Fruit fly (Drosophila melanogaster) whole organism, adult: ENCODE results near the gene Zip71B.

Experiments used
- CG11617 ChIP-seq: fragments of 200-800 bp; sonication (Bioruptor generic); optimal IDR thresholded peaks from 2 replicates; lab custom pipeline; 2017; ENCODE audit warnings: mild to moderate bottlenecking, missing biosample characterization, missing genetic modification reagents, missing genetic modification characterization
- CG12768 ChIP-seq: fragments of 200-800 bp; sonication (Bioruptor generic); optimal IDR thresholded peaks from 2 replicates; lab custom pipeline; 2017; ENCODE audit warnings: missing biosample characterization, missing genetic modification characterization, mild to moderate bottlenecking, moderate library complexity, missing genetic modification reagents
- CG14711 ChIP-seq: fragments of 200-800 bp; sonication (Bioruptor generic); optimal IDR thresholded peaks from 2 replicates; lab custom pipeline; 2018; ENCODE audit warnings: missing biosample characterization, mild to moderate bottlenecking, missing genetic modification characterization, moderate library complexity
- CG1620 ChIP-seq: fragments of 200-800 bp; sonication (Bioruptor generic); optimal IDR thresholded peaks from 2 replicates; lab custom pipeline; 2016; ENCODE audit warnings: missing biosample characterization, missing genetic modification characterization
- CG33017 ChIP-seq: fragments of 200-800 bp; sonication (Bioruptor generic); optimal IDR thresholded peaks from 2 replicates; lab custom pipeline; 2018; ENCODE audit warnings: missing biosample characterization, mild to moderate bottlenecking, missing genetic modification characterization, moderate library complexity
- CG5204 ChIP-seq: fragments of 200-800 bp; sonication (Bioruptor generic); optimal IDR thresholded peaks from 2 replicates; lab custom pipeline; 2016; ENCODE audit warnings: missing biosample characterization, missing genetic modification characterization
- CG7045 ChIP-seq: fragments of 200-800 bp; sonication (Bioruptor generic); optimal IDR thresholded peaks from 2 replicates; lab custom pipeline; 2017; ENCODE audit warnings: missing biosample characterization, mild to moderate bottlenecking, missing genetic modification characterization
- CG7101 ChIP-seq: fragments of 200-800 bp; sonication (Bioruptor generic); optimal IDR thresholded peaks from 2 replicates; lab custom pipeline; 2018; ENCODE audit warnings: missing biosample characterization, mild to moderate bottlenecking, missing genetic modification characterization, moderate library complexity
- Clk ChIP-seq: fragments of 200-800 bp; sonication (Bioruptor generic); optimal IDR thresholded peaks from 2 replicates; lab custom pipeline; 2017; ENCODE audit warnings: missing biosample characterization, missing genetic modification characterization
- Crg-1 ChIP-seq: fragments of 200-800 bp; sonication (Bioruptor generic); optimal IDR thresholded peaks from 2 replicates; lab custom pipeline; 2016; ENCODE audit warnings: missing biosample characterization, missing genetic modification characterization
- Hr96 ChIP-seq: fragments of 200-800 bp; sonication (Bioruptor generic); optimal IDR thresholded peaks from 2 replicates; lab custom pipeline; 2016; ENCODE audit warnings: missing biosample characterization, missing genetic modification characterization
- Mnt ChIP-seq: fragments of 200-800 bp; sonication (Bioruptor generic); optimal IDR thresholded peaks from 2 replicates; lab custom pipeline; 2016; ENCODE audit warnings: missing biosample characterization, mild to moderate bottlenecking, missing genetic modification characterization
- bab1 ChIP-seq: fragments of 200-800 bp; sonication (Bioruptor generic); optimal IDR thresholded peaks from 3 replicates; lab custom pipeline; 2019; ENCODE audit warnings: missing biosample characterization, mild to moderate bottlenecking, missing genetic modification characterization, moderate library complexity
- cic ChIP-seq: fragments of 200-800 bp; sonication (Bioruptor generic); optimal IDR thresholded peaks from 2 replicates; lab custom pipeline; 2017; ENCODE audit warnings: missing biosample characterization, mild to moderate bottlenecking, missing genetic modification characterization, moderate library complexity
- cnc ChIP-seq, 2 experiments: fragments of >200 bp; optimal IDR thresholded peaks; 2 replicates each; lab custom pipeline; 2017
- kay ChIP-seq: fragments of 200-800 bp; sonication (Bioruptor generic); peaks from one replicate; lab custom pipeline; 2016; ENCODE audit warnings: missing biosample characterization, missing genetic modification characterization, borderline replicate concordance
- ovo ChIP-seq: fragments of 200-800 bp; sonication (Bioruptor generic); optimal IDR thresholded peaks from 2 replicates; lab custom pipeline; 2016; ENCODE audit warnings: missing biosample characterization, missing genetic modification characterization
- pad ChIP-seq: fragments of 200-800 bp; sonication (Bioruptor generic); optimal IDR thresholded peaks from 3 replicates; lab custom pipeline; 2017; ENCODE audit warnings: missing biosample characterization, missing genetic modification characterization, mild to moderate bottlenecking, moderate library complexity, missing genetic modification reagents
- tj ChIP-seq: fragments of 200-800 bp; sonication (Bioruptor generic); optimal IDR thresholded peaks from 3 replicates; lab custom pipeline; 2017; ENCODE audit warnings: missing biosample characterization, mild to moderate bottlenecking, missing genetic modification characterization, moderate library complexity
- toe ChIP-seq: fragments of 200-800 bp; sonication (Bioruptor generic); optimal IDR thresholded peaks from 2 replicates; lab custom pipeline; 2016; ENCODE audit warnings: missing biosample characterization, missing genetic modification characterization

The Zip71B gene

DNA sequence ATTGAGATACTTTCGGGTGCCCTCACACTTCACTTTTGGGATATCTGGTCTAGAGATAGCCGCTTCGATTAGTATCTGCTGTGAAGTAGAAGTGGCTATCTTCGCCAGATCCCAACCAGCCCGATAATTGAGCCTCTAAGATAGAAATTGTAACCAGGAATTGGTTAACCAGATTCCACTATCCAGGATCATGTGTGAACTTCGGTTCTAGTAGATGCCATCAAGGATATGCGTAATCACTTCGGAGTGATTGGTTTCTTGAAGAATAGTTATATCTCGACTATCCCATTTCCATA is 35.1 kb upstream of the Zip71B start:
- TF ChIP-seq toe (no peak), CG5204 (GFP tag; lab: Kevin White, UChicago) (no peak), Hr96 (GFP tag; lab: Kevin White, UChicago) (no peak), CG12768 (GFP tag; lab: Kevin White, UChicago) (no peak), CG1620 (no peak), cnc (optimal IDR thresholded peaks at IDR 0.05; lab: Kevin White, UChicago) (no peak), Mnt (GFP tag; lab: Kevin White, UChicago) (no peak), ovo (GFP tag; lab: Kevin White, UChicago) (no peak), Clk (GFP tag; lab: Kevin White, UChicago) (no peak), pad (no peak), cic (GFP tag; lab: Kevin White, UChicago) (no peak), Crg-1 (GFP tag; lab: Kevin White, UChicago) (no peak), CG14711 (tag; lab: Kevin White, UChicago) (no peak), kay (no peak), CG7101 (tag; lab: Kevin White, UChicago) (no peak), CG33017 (tag; lab: Kevin White, UChicago) (no peak), CG7045 (GFP tag; lab: Kevin White, UChicago) (no peak), tj (no peak), bab1 (no peak), CG11617 (GFP tag; lab: Kevin White, UChicago) (no peak)

DNA sequence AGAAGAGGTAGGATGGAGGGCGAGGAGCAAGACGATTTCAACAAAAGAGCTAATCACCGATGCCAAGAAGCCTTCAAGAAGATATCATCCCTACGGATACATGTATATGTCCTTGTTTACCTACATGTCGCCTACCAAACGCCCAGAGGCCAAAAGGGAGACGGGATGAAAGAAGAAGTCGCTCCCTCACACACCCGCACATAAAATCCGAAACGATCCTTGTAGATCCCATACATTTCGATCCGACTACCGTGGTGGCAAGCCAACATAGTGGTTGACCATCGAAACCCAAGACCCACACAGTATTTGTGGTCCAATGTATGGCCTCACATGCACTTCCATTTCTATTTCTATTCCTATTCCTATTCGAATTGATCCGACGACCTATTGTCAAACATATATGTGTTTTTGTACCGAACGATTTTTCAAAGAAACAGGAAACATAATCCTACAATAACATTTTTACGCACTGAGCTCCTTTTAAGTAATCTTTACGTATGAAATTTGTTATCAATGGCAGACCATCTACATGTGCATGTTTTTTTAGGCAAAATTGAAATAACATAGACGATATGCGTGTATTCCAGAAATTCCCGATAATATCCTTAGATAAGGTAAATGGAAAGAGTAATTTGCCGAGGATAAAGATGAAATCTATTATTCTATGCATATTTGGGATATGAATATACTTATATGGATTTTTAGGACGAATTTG is 33.3 kb upstream of the Zip71B start:
- no peak for TF ChIP-seq pad
- TF ChIP-seq Hr96 (GFP tag; lab: Kevin White, UChicago), result no peak
- TF ChIP-seq CG14711 (tag; lab: Kevin White, UChicago), result no peak
- no peak for TF ChIP-seq ovo (GFP tag; lab: Kevin White, UChicago)
- TF ChIP-seq Crg-1 (GFP tag; lab: Kevin White, UChicago), result no peak
- TF ChIP-seq CG12768 (GFP tag; lab: Kevin White, UChicago), result no peak
- no peak for TF ChIP-seq CG7101 (tag; lab: Kevin White, UChicago)
- TF ChIP-seq CG33017 (tag; lab: Kevin White, UChicago), result no peak
- TF ChIP-seq Mnt (GFP tag; lab: Kevin White, UChicago), result no peak
- no peak for TF ChIP-seq cnc (optimal IDR thresholded peaks at IDR 0.05; lab: Kevin White, UChicago)
- no peak for TF ChIP-seq bab1
- no peak for TF ChIP-seq CG7045 (GFP tag; lab: Kevin White, UChicago)
- no peak for TF ChIP-seq Clk (GFP tag; lab: Kevin White, UChicago)
- TF ChIP-seq kay, result no peak
- TF ChIP-seq CG11617 (GFP tag; lab: Kevin White, UChicago), result no peak
- TF ChIP-seq cic (GFP tag; lab: Kevin White, UChicago), result no peak
- no peak for TF ChIP-seq CG5204 (GFP tag; lab: Kevin White, UChicago)
- no peak for TF ChIP-seq tj
- no peak for TF ChIP-seq CG1620
- TF ChIP-seq toe, result no peak

DNA sequence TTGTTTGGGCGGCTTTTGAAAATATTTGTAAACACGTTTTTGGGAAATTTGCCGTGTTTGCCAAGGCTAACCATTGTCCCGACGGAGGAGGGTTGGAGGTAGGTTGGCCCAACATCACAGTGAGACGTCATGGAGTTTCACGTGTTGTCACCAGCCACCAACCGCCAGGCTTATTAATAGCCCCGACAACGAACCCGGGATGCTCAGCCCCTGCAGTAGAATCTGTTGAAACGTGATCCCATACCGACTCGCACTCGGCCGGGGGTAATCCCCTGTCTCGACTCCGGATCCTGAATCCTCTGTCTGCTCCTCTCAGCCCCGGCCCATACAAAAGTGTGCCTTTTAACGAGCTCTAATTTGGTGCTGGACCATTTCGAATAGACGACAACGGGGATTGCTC is 31.5 kb upstream of the Zip71B start:
- no peak for TF ChIP-seq CG14711 (tag; lab: Kevin White, UChicago)
- no peak for TF ChIP-seq kay
- TF ChIP-seq ovo (GFP tag; lab: Kevin White, UChicago), result no peak
- TF ChIP-seq tj, result no peak
- TF ChIP-seq CG7045 (GFP tag; lab: Kevin White, UChicago), result no peak

DNA sequence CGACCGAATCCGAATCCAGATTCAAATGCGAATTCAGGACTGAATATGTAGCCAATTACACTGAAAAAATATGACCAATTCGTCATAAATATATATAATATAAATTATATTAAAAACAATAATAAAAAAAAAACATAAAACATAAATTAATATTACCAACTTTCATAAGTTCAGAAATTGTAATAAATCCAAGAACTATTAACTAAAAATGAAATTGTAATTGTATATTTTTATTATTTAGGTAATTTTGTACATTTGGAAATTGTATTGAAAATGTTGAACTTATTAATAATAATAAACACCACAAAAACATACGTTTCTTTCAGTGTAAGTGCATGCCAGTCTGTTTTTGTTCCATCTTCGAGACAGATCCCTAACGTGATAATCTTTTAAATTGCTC is 31.1 kb upstream of the Zip71B start:
- TF ChIP-seq Hr96 (GFP tag; lab: Kevin White, UChicago), result no peak
- TF ChIP-seq CG1620, result no peak
- no peak for TF ChIP-seq ovo (GFP tag; lab: Kevin White, UChicago)
- no peak for TF ChIP-seq toe
- no peak for TF ChIP-seq pad
- TF ChIP-seq CG12768 (GFP tag; lab: Kevin White, UChicago), result no peak
- no peak for TF ChIP-seq Crg-1 (GFP tag; lab: Kevin White, UChicago)
- no peak for TF ChIP-seq CG14711 (tag; lab: Kevin White, UChicago)
- TF ChIP-seq kay, result no peak
- TF ChIP-seq CG5204 (GFP tag; lab: Kevin White, UChicago), result no peak
- TF ChIP-seq bab1, result no peak
- TF ChIP-seq CG33017 (tag; lab: Kevin White, UChicago), result no peak
- no peak for TF ChIP-seq Clk (GFP tag; lab: Kevin White, UChicago)
- no peak for TF ChIP-seq tj
- TF ChIP-seq CG7101 (tag; lab: Kevin White, UChicago), result no peak

DNA sequence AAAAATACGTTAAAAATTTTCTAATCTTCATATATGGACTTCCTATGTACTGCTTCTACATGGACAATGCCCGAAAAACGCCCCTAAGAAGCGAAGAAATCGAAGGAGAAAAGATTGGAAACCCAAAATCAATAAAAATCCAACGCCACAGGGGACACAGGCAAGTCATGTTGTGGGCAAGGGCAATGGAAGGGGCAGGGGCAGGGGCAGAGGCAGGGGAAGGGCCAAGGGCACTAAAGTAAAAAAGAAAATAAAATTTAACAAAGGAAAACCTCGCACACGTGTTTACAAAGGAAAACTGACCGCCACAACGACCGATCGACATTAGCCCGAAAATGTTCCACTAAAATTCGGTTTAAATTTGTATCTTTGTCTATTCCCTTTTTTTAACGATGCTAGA is 29.4 kb upstream of the Zip71B start:
- TF ChIP-seq pad (no peak), CG7045 (GFP tag; lab: Kevin White, UChicago) (no peak), CG14711 (tag; lab: Kevin White, UChicago) (no peak), Crg-1 (GFP tag; lab: Kevin White, UChicago) (no peak), Clk (GFP tag; lab: Kevin White, UChicago) (no peak), CG11617 (GFP tag; lab: Kevin White, UChicago) (no peak), Mnt (GFP tag; lab: Kevin White, UChicago) (no peak), tj (no peak), bab1 (no peak), cnc (optimal IDR thresholded peaks at IDR 0.05; lab: Kevin White, UChicago) (no peak), kay (no peak), cic (GFP tag; lab: Kevin White, UChicago) (no peak), CG7101 (tag; lab: Kevin White, UChicago) (no peak), CG1620 (no peak), CG5204 (GFP tag; lab: Kevin White, UChicago) (no peak), ovo (GFP tag; lab: Kevin White, UChicago) (no peak), toe (no peak)

DNA sequence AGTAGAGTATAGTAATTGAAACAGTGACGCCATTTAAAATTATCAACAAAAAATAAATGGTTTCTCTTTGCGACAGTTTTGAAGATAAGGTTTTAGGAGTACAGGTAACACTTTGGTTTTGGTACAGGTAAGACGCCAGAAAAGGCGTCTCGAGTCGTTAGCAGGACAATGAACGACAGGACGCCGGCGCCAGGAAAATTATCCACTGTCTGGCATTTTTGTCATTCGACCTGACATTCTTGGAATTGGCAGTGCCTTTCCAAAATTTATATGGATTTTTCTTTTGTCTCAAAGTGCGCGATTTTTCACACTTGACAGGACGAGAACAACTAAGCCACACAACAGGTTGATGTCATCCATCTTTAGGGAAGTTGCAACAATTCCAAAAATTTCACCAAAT is 27.2 kb upstream of the Zip71B start:
- TF ChIP-seq tj (no peak), Clk (GFP tag; lab: Kevin White, UChicago) (no peak), CG7101 (tag; lab: Kevin White, UChicago) (no peak), Crg-1 (GFP tag; lab: Kevin White, UChicago) (no peak), kay (no peak), ovo (GFP tag; lab: Kevin White, UChicago) (no peak), CG7045 (GFP tag; lab: Kevin White, UChicago) (no peak), toe (no peak), pad (no peak), Mnt (GFP tag; lab: Kevin White, UChicago) (no peak), CG14711 (tag; lab: Kevin White, UChicago) (no peak), bab1 (no peak), cic (GFP tag; lab: Kevin White, UChicago) (no peak), CG12768 (GFP tag; lab: Kevin White, UChicago) (no peak)
